Worm (Caenorhabditis elegans): ENCODE results near the gene nadk-1.

nadk-1 gene

ce11 chrIV:1419795-1420509, 36.9 kb upstream of the nadk-1 start, which contains the start of gene Y77E11A.7:
Y77E11A.7 (minus strand) TSS chrIV:1419849.
- TF ChIP-seq dmd-6 (GFP tag; IDR thresholded peaks at IDR 0.05) (peak; percentile 85), rbr-2 (tag; optimal IDR thresholded peaks at IDR 0.05) (peak; percentile 88), lsy-2 (tag; optimal IDR thresholded peaks at IDR 0.05) (peak; percentile 79 to 91), nhr-42 (GFP tag; IDR thresholded peaks at IDR 0.05) (peak; percentile 60; the same call in 1 of the 2 replicates), ZK337.2 (GFP tag; IDR thresholded peaks at IDR 0.05) (no peak), nhr-11 (tag; optimal IDR thresholded peaks at IDR 0.05) (peak; percentile 84), aha-1 (tag) (peak; percentile 99), lin-38 (GFP tag; IDR thresholded peaks at IDR 0.05) (peak; percentile 92), T20F7.1 (GFP tag; optimal IDR thresholded peaks at IDR 0.05) (no peak), dpl-1 (GFP tag; optimal IDR thresholded peaks at IDR 0.05) (peak; percentile 79), nhr-28 (tag; optimal IDR thresholded peaks at IDR 0.05) (peak; percentile 84), lin-13 (GFP tag; optimal IDR thresholded peaks at IDR 0.05) (peak; percentile 96), zip-11 (GFP tag; IDR thresholded peaks at IDR 0.05) (no peak), F49E8.2 (tag; optimal IDR thresholded peaks at IDR 0.05; ENCODE audit: borderline replicate concordance) (peak; percentile 44), F37D6.2 (tag; optimal IDR thresholded peaks at IDR 0.05) (peak; percentile 62), hlh-30 (tag; optimal IDR thresholded peaks at IDR 0.05; ENCODE audit: insufficient read depth) (peak; percentile 99), zag-1 (tag; optimal IDR thresholded peaks at IDR 0.05) (no peak), pqm-1 (tag; optimal IDR thresholded peaks at IDR 0.05) (peak; percentile 43), mep-1 (tag; optimal IDR thresholded peaks at IDR 0.05) (peak; percentile 89), lin-39 (tag; optimal IDR thresholded peaks at IDR 0.05) (no peak), lin-15B (tag; optimal IDR thresholded peaks at IDR 0.05) (peak; percentile 76), Y105C5A.15 (GFP tag; IDR thresholded peaks at IDR 0.05) (no peak), ceh-44 (GFP tag; IDR thresholded peaks at IDR 0.05) (0 out of 2 replicates have a peak, but pooled peaks have one; percentile 17), F26F4.8 (GFP tag; conservative IDR thresholded peaks at IDR 0.05) (no peak), madf-5 (GFP tag; IDR thresholded peaks at IDR 0.05) (0 out of 4 replicates have a peak, but pooled peaks of 1 of the 2 experiments have one; percentile 37), zfp-2 (tag; optimal IDR thresholded peaks at IDR 0.05) (peak; percentile 24), spr-3 (GFP tag; optimal IDR thresholded peaks at IDR 0.05) (no peak), madf-9 (GFP tag; conservative IDR thresholded peaks at IDR 0.05) (peak; percentile 93), php-3 (GFP tag; IDR thresholded peaks at IDR 0.05) (no peak), nhr-25 (tag; optimal IDR thresholded peaks at IDR 0.05; ENCODE audit: borderline replicate concordance, insufficient read depth) (peak; percentile 58), unc-62 (GFP tag; optimal IDR thresholded peaks at IDR 0.05 in 1 of 2) (peak in 1 of 2 experiments; percentile 45), unc-62 (tag; optimal IDR thresholded peaks at IDR 0.05) (no peak), R02D3.7 (tag; optimal IDR thresholded peaks at IDR 0.05) (peak; percentile 60), hlh-11 (tag; optimal IDR thresholded peaks at IDR 0.05) (peak; percentile 94), sdz-12 (GFP tag; optimal IDR thresholded peaks at IDR 0.05) (no peak), dmd-9 (GFP tag; IDR thresholded peaks at IDR 0.05) (peak; percentile 60; the same call in 1 of the 2 replicates), nhr-77 (tag; optimal IDR thresholded peaks at IDR 0.05) (peak; percentile 91), fkh-10 (GFP tag; optimal IDR thresholded peaks at IDR 0.05) (peak; percentile 92), D1046.2 (GFP tag; IDR thresholded peaks at IDR 0.05) (no peak), jun-1 (tag; optimal IDR thresholded peaks at IDR 0.05) (peak; percentile 59), mxl-3 (GFP tag; optimal IDR thresholded peaks at IDR 0.05) (peak; percentile 88), ceh-28 (tag; optimal IDR thresholded peaks at IDR 0.05) (peak; percentile 39), gei-8 (GFP tag; optimal IDR thresholded peaks at IDR 0.05) (no peak), arid-1 (GFP tag; conservative IDR thresholded peaks at IDR 0.05) (peak; percentile 37; the same call in 1 of the 2 replicates), mes-2 (tag; optimal IDR thresholded peaks at IDR 0.05; ENCODE audit: poor library complexity, severe bottlenecking) (peak; percentile 91), unc-130 (GFP tag; optimal IDR thresholded peaks at IDR 0.05) (peak; percentile 67), snpc-4 (tag; optimal IDR thresholded peaks at IDR 0.05) (no peak), set-16 (GFP tag; IDR thresholded peaks at IDR 0.05) (peak; percentile 77), nhr-48 (tag; optimal IDR thresholded peaks at IDR 0.05) (peak; percentile 26), nhr-41 (GFP tag; IDR thresholded peaks at IDR 0.05) (no peak)
